Fruit fly (Drosophila melanogaster) whole organism, embryonic: ENCODE data around the gene Nrx-IV.

Experiments used
- ATbp ChIP-seq: fragments of 200-800 bp; sonication (Bioruptor generic); optimal IDR thresholded peaks from 2 replicates; lab custom pipeline; 2017; ENCODE audit warnings: missing biosample characterization, mild to moderate bottlenecking, missing genetic modification characterization, missing genetic modification reagents
- Adf1 ChIP-seq: fragments of 200-800 bp; sonication (Bioruptor generic); IDR thresholded peaks from 2 replicates; pipeline ENCODE4 v1.3.6; 2022; ENCODE audit warnings: missing biosample characterization, missing genetic modification characterization
- Asciz ChIP-seq: fragments of 200-800 bp; sonication (Bioruptor generic); optimal IDR thresholded peaks from 2 replicates; lab custom pipeline; 2017; ENCODE audit warnings: missing biosample characterization, mild to moderate bottlenecking, missing genetic modification characterization, missing genetic modification reagents
- B-H1 ChIP-seq: fragments of 200-800 bp; sonication (Bioruptor generic); IDR thresholded peaks from 3 replicates; pipeline ENCODE4 v1.3.6; 2022; ENCODE audit warnings: missing biosample characterization, missing genetic modification characterization
- BEAF-32 ChIP-seq: fragments of 200-800 bp; sonication (Bioruptor generic); optimal IDR thresholded peaks from 3 replicates; lab custom pipeline; 2017; ENCODE audit warnings: missing biosample characterization, missing genetic modification characterization, mild to moderate bottlenecking, moderate library complexity, missing genetic modification reagents
- CG10654 ChIP-seq: fragments of 200-800 bp; sonication (Bioruptor generic); optimal IDR thresholded peaks from 2 replicates; lab custom pipeline; 2016; ENCODE audit warnings: missing biosample characterization, missing genetic modification characterization
- CG10959 ChIP-seq: fragments of 200-800 bp; sonication (Bioruptor generic); IDR thresholded peaks from 2 replicates; pipeline ENCODE4 v1.3.6; 2022; ENCODE audit warnings: missing biosample characterization, missing genetic modification characterization
- CG11093 ChIP-seq: fragments of 200-800 bp; sonication (Bioruptor generic); IDR thresholded peaks from 3 replicates; pipeline ENCODE4 v1.3.6; 2022; ENCODE audit warnings: missing biosample characterization, missing genetic modification characterization
- CG11247 ChIP-seq: fragments of 200-800 bp; sonication (Bioruptor generic); IDR thresholded peaks from 2 replicates; pipeline ENCODE4 v1.3.6; 2022; ENCODE audit warnings: missing biosample characterization, missing genetic modification characterization
- CG11695 ChIP-seq: fragments of 200-800 bp; sonication (Bioruptor generic); IDR thresholded peaks from 3 replicates; pipeline ENCODE4 v1.3.6; 2022; ENCODE audit warnings: missing biosample characterization, missing genetic modification characterization
- CG15514 ChIP-seq: fragments of 200-800 bp; sonication (Bioruptor generic); optimal IDR thresholded peaks from 3 replicates; lab custom pipeline; 2017; ENCODE audit warnings: missing biosample characterization, missing genetic modification characterization, mild to moderate bottlenecking, moderate library complexity, missing genetic modification reagents
- CG1647 ChIP-seq: fragments of 200-800 bp; sonication (Bioruptor generic); optimal IDR thresholded peaks from 3 replicates; lab custom pipeline; 2016; ENCODE audit warnings: missing biosample characterization, missing genetic modification characterization
- CG16779 ChIP-seq: fragments of 200-800 bp; sonication (Bioruptor generic); IDR thresholded peaks from 2 replicates; pipeline ENCODE4 v1.3.6; 2022; ENCODE audit warnings: missing biosample characterization, missing genetic modification characterization
- CG16813 ChIP-seq: fragments of 200-800 bp; sonication (Bioruptor generic); IDR thresholded peaks from 3 replicates; pipeline ENCODE4 v1.3.6; 2022; ENCODE audit warnings: missing biosample characterization, missing genetic modification characterization; ENCODE audit not compliant: partially characterized antibody
- CG2120 ChIP-seq: fragments of 200-800 bp; sonication (Bioruptor generic); optimal IDR thresholded peaks from 3 replicates; lab custom pipeline; 2016; ENCODE audit warnings: missing biosample characterization, missing genetic modification characterization
- CG32532 ChIP-seq: fragments of 200-800 bp; sonication (Bioruptor generic); IDR thresholded peaks from 2 replicates; pipeline ENCODE4 v1.3.6; 2022; ENCODE audit warnings: missing biosample characterization, missing genetic modification characterization
- CG4328 ChIP-seq: fragments of 200-800 bp; sonication (Bioruptor generic); optimal IDR thresholded peaks from 3 replicates; lab custom pipeline; 2017; ENCODE audit warnings: missing biosample characterization, missing genetic modification reagents, missing genetic modification characterization
- CG4360 ChIP-seq: fragments of 200-800 bp; sonication (Bioruptor generic); IDR thresholded peaks from 2 replicates; pipeline ENCODE4 v1.3.6; 2022; ENCODE audit warnings: missing biosample characterization, missing genetic modification characterization
- CG43689 ChIP-seq: fragments of 200-800 bp; sonication (Bioruptor generic); IDR thresholded peaks from 2 replicates; pipeline ENCODE4 v1.3.6; 2022; ENCODE audit warnings: missing biosample characterization, missing genetic modification characterization
- CG6272 ChIP-seq: fragments of 200-800 bp; sonication (Bioruptor generic); IDR thresholded peaks from 2 replicates; pipeline ENCODE4 v1.3.6; 2022; ENCODE audit warnings: missing biosample characterization, missing genetic modification characterization
- CG6765 ChIP-seq: fragments of 200-800 bp; sonication (Bioruptor generic); optimal IDR thresholded peaks from 3 replicates; lab custom pipeline; 2017; ENCODE audit warnings: missing biosample characterization, mild to moderate bottlenecking, missing genetic modification characterization
- CG8089 ChIP-seq: fragments of 200-800 bp; sonication (Bioruptor generic); optimal IDR thresholded peaks from 3 replicates; lab custom pipeline; 2016; ENCODE audit warnings: missing biosample characterization, missing genetic modification characterization
- CG9876 ChIP-seq: fragments of 200-800 bp; sonication (Bioruptor generic); optimal IDR thresholded peaks from 2 replicates; lab custom pipeline; 2016; ENCODE audit warnings: missing biosample characterization, missing genetic modification characterization
- HHEX ChIP-seq: fragments of 200-800 bp; sonication (Bioruptor generic); optimal IDR thresholded peaks from 3 replicates; lab custom pipeline; 2017; ENCODE audit warnings: missing biosample characterization, mild to moderate bottlenecking, missing genetic modification characterization, missing genetic modification reagents
- Hr78 ChIP-seq, 2 experiments: fragments of 200-800 bp in 1 of 2; fragments of >200 bp in 1 of 2; sonication (Bioruptor generic) in 1 of 2; optimal IDR thresholded peaks; 2 replicates each; lab custom pipeline; 2017 to 2019; ENCODE audit warnings: missing biosample characterization in 2 of 2, missing genetic modification characterization in 2 of 2, mild to moderate bottlenecking in 1 of 2, moderate library complexity in 1 of 2
- Lpt ChIP-seq: fragments of >200 bp; optimal IDR thresholded peaks from 2 replicates; lab custom pipeline; 2018; ENCODE audit warnings: missing biosample characterization, missing genetic modification characterization
- Med ChIP-seq: fragments of 200-800 bp; sonication (Bioruptor generic); peaks from one replicate; lab custom pipeline; 2016; ENCODE audit warnings: missing biosample characterization, missing genetic modification characterization, mild to moderate bottlenecking, inconsistent platforms, moderate library complexity
- Mes4 ChIP-seq: fragments of 200-800 bp; sonication (Bioruptor generic); optimal IDR thresholded peaks from 2 replicates; lab custom pipeline; 2016; ENCODE audit warnings: missing biosample characterization, missing genetic modification characterization
- NFAT ChIP-seq: fragments of 200-800 bp; sonication (Bioruptor generic); IDR thresholded peaks from 2 replicates; pipeline ENCODE4 v1.3.6; 2022; ENCODE audit warnings: missing biosample characterization, missing genetic modification characterization
- Neu2 ChIP-seq: fragments of 200-800 bp; sonication (Bioruptor generic); optimal IDR thresholded peaks from 3 replicates; lab custom pipeline; 2016; ENCODE audit warnings: missing biosample characterization, missing genetic modification characterization, borderline replicate concordance
- Nf-YB ChIP-seq: fragments of 200-800 bp; sonication (Bioruptor generic); optimal IDR thresholded peaks from 3 replicates; lab custom pipeline; 2019; ENCODE audit warnings: missing biosample characterization, mild to moderate bottlenecking, missing genetic modification characterization, moderate library complexity
- Sox102F ChIP-seq: fragments of 200-800 bp; sonication (Bioruptor generic); optimal IDR thresholded peaks from 2 replicates; lab custom pipeline; 2018; ENCODE audit warnings: missing biosample characterization, mild to moderate bottlenecking, missing genetic modification characterization, moderate library complexity
- Usf ChIP-seq: fragments of 200-800 bp; sonication (Bioruptor generic); optimal IDR thresholded peaks from 2 replicates; lab custom pipeline; 2017; ENCODE audit warnings: missing genotype, missing biosample characterization, missing genetic modification characterization
- al ChIP-seq: fragments of 200-800 bp; sonication (Bioruptor generic); IDR thresholded peaks from 2 replicates; pipeline ENCODE4 v1.3.6; 2022; ENCODE audit warnings: missing biosample characterization, missing genetic modification characterization
- chinmo ChIP-seq: fragments of 200-800 bp; sonication (Bioruptor generic); IDR thresholded peaks from 4 replicates; pipeline ENCODE4 v1.3.6; 2022; ENCODE audit warnings: missing biosample characterization, missing genetic modification characterization; ENCODE audit not compliant: partially characterized antibody
- chm ChIP-seq: fragments of 200-800 bp; sonication (Bioruptor generic); IDR thresholded peaks from 2 replicates; pipeline ENCODE4 v1.3.6; 2022; ENCODE audit warnings: missing biosample characterization, missing genetic modification characterization
- corto ChIP-seq: fragments of 200-800 bp; sonication (Bioruptor generic); optimal IDR thresholded peaks from 2 replicates; lab custom pipeline; 2016; ENCODE audit warnings: missing biosample characterization, mild to moderate bottlenecking, missing genetic modification characterization, moderate library complexity
- crc ChIP-seq: fragments of 200-800 bp; sonication (Bioruptor generic); optimal IDR thresholded peaks from 2 replicates; lab custom pipeline; 2016; ENCODE audit warnings: missing biosample characterization, missing genetic modification characterization
- da ChIP-seq: fragments of 200-800 bp; sonication (Bioruptor generic); optimal IDR thresholded peaks from 2 replicates; lab custom pipeline; 2016; ENCODE audit warnings: missing biosample characterization, missing genetic modification characterization
- dan ChIP-seq: fragments of 200-800 bp; sonication (Bioruptor generic); IDR thresholded peaks from 2 replicates; pipeline ENCODE4 v1.3.6; 2022; ENCODE audit warnings: missing biosample characterization, missing genetic modification characterization
- dati ChIP-seq: fragments of 200-800 bp; sonication (Bioruptor generic); IDR thresholded peaks from 2 replicates; pipeline ENCODE4 v1.3.6; 2022; ENCODE audit warnings: missing biosample characterization, missing genetic modification characterization
- ftz-f1 ChIP-seq: fragments of 200-800 bp; sonication (Bioruptor generic); optimal IDR thresholded peaks from 2 replicates; lab custom pipeline; 2016; ENCODE audit warnings: missing biosample characterization, missing genetic modification characterization
- grn ChIP-seq: fragments of 200-800 bp; sonication (Bioruptor generic); optimal IDR thresholded peaks from 3 replicates; lab custom pipeline; 2017; ENCODE audit warnings: missing biosample characterization, missing genetic modification characterization
- hth ChIP-seq: fragments of >200 bp; optimal IDR thresholded peaks from 2 replicates; lab custom pipeline; 2017; ENCODE audit warnings: inconsistent platforms
- inv ChIP-seq: fragments of 200-800 bp; sonication (Bioruptor generic); IDR thresholded peaks from 2 replicates; pipeline ENCODE4 v1.3.6; 2022; ENCODE audit warnings: missing biosample characterization, missing genetic modification characterization; ENCODE audit not compliant: partially characterized antibody
- lov ChIP-seq, 2 experiments: fragments of 200-800 bp in 1 of 2; fragments of >200 bp in 1 of 2; sonication (Bioruptor generic) in 1 of 2; IDR thresholded peaks in 1 of 2; optimal IDR thresholded peaks in 1 of 2; 2 replicates in 1 of 2; 3 replicates in 1 of 2; pipeline versions ENCODE4 v1.3.6 to Lab custom; 2017 to 2022; ENCODE audit warnings: missing biosample characterization in 1 of 2, missing genetic modification characterization in 1 of 2
- row ChIP-seq: fragments of 200-800 bp; sonication (Bioruptor generic); IDR thresholded peaks from 3 replicates; pipeline ENCODE4 v1.3.6; 2022; ENCODE audit warnings: missing biosample characterization, missing genetic modification characterization
- scrt ChIP-seq: fragments of 200-800 bp; sonication (Bioruptor generic); optimal IDR thresholded peaks from 2 replicates; lab custom pipeline; 2018; ENCODE audit warnings: missing biosample characterization, mild to moderate bottlenecking, missing genetic modification characterization, moderate library complexity
- tio ChIP-seq: fragments of 200-800 bp; sonication (Bioruptor generic); optimal IDR thresholded peaks from 2 replicates; lab custom pipeline; 2017; ENCODE audit warnings: missing biosample characterization, missing genetic modification characterization, inconsistent platforms
- toy ChIP-seq: fragments of 200-800 bp; sonication (Bioruptor generic); IDR thresholded peaks from 2 replicates; pipeline ENCODE4 v1.3.6; 2022; ENCODE audit warnings: missing biosample characterization, missing genetic modification characterization
- trem ChIP-seq: fragments of 200-800 bp; optimal IDR thresholded peaks from 3 replicates; lab custom pipeline; 2019; ENCODE audit warnings: missing biosample characterization, mild to moderate bottlenecking, missing genetic modification characterization, moderate library complexity
- wdn ChIP-seq: fragments of 200-800 bp; sonication (Bioruptor generic); IDR thresholded peaks from 2 replicates; pipeline ENCODE4 v1.3.6; 2022; ENCODE audit warnings: missing biosample characterization, missing genetic modification characterization

The Nrx-IV gene

dm6 chr3L:12163693-12164092, 17.4 kb downstream of the Nrx-IV start, which contains the start of gene CG9760 (continued):
- TF ChIP-seq CG4360 (no peak), CG11695 (GFP tag; lab: Robert Waterston, UW) (peak; percentile 88), Hr78 (GFP tag; optimal IDR thresholded peaks at IDR 0.05; lab: Kevin White, UChicago) (no peak), chm (GFP tag; lab: Robert Waterston, UW) (no peak), CG10654 (no peak), Med (peak; percentile 82), al (no peak), CG11247 (GFP tag; lab: Robert Waterston, UW) (no peak), hth (no peak), CG4328 (GFP tag; lab: Kevin White, UChicago) (no peak), CG10959 (GFP tag; lab: Robert Waterston, UW) (no peak), Usf (GFP tag; lab: Kevin White, UChicago) (no peak), Asciz (no peak), CG16813 (GFP tag; lab: Robert Waterston, UW) (no peak), dati (no peak), Lpt (GFP tag; lab: Kevin White, UChicago) (no peak), corto (GFP tag; lab: Kevin White, UChicago) (no peak), scrt (GFP tag; lab: Kevin White, UChicago) (no peak), CG32532 (peak; percentile 42; the same call in 1 of the 2 replicates), dan (GFP tag; lab: Robert Waterston, UW) (no peak), trem (tag; lab: Kevin White, UChicago) (no peak), da (GFP tag; lab: Kevin White, UChicago) (no peak), crc (no peak), Nf-YB (GFP tag; lab: Kevin White, UChicago) (no peak), toy (GFP tag; lab: Robert Waterston, UW) (no peak), tio (GFP tag; lab: Kevin White, UChicago) (no peak), Neu2 (GFP tag; lab: Kevin White, UChicago) (no peak), chinmo (no peak), BEAF-32 (GFP tag; lab: Kevin White, UChicago) (no peak), Adf1 (GFP tag; lab: Robert Waterston, UW) (peak; percentile 40; the same call in 1 of the 2 replicates), CG6272 (no peak), wdn (GFP tag; lab: Robert Waterston, UW) (no peak), CG43689 (GFP tag; lab: Robert Waterston, UW) (no peak), CG15514 (no peak), CG11093 (GFP tag; lab: Robert Waterston, UW) (no peak), grn (no peak), CG1647 (GFP tag; lab: Kevin White, UChicago) (no peak), HHEX (no peak), row (GFP tag; lab: Robert Waterston, UW) (peak; percentile 36; the same call in 1 of the 3 replicates), CG2120 (GFP tag; lab: Kevin White, UChicago) (no peak), NFAT (GFP tag; lab: Robert Waterston, UW) (0 out of 2 replicates have a peak, but pooled peaks have one; percentile 12), CG9876 (no peak), ftz-f1 (GFP tag; lab: Kevin White, UChicago) (no peak), B-H1 (GFP tag; lab: Robert Waterston, UW) (no peak), Mes4 (GFP tag; lab: Kevin White, UChicago) (no peak), Sox102F (peak; percentile 29), CG8089 (no peak), CG16779 (GFP tag; lab: Robert Waterston, UW) (no peak), ATbp (no peak), CG6765 (no peak), lov (optimal IDR thresholded peaks at IDR 0.05; lab: Kevin White, UChicago) (no peak), lov (GFP tag; IDR thresholded peaks at IDR 0.05; lab: Robert Waterston, UW) (0 out of 3 replicates have a peak, but pooled peaks have one; percentile 35), inv (no peak)
